Fruit fly (Drosophila melanogaster): ENCODE data around the gene CG17271.

The CG17271 gene

dm6 chr3R:20821815-20822375 lies at the start of gene CG17271, which contains the start of gene RpS20:
Gene CG17271, minus strand, starts transcription at chr3R:20821848.
Gene RpS20, plus strand, starts transcription at chr3R:20822181.
- TF ChIP-seq noc (tag; optimal IDR thresholded peaks at IDR 0.05): peak; percentile 77

- TF ChIP-seq noc (tag; optimal IDR thresholded peaks at IDR 0.05): no peak
Observed at dm6 chr3R:20870736-20871135, 49.1 kb upstream of the CG17271 start, which contains the start of gene TotA. Gene TotA, plus strand, starts transcription at chr3R:20871036.

- TF ChIP-seq noc (tag; optimal IDR thresholded peaks at IDR 0.05): no peak
Observed at dm6 chr3R:20866204-20866603, 44.6 kb upstream of the CG17271 start, which contains the start of gene KaiR1D. Gene KaiR1D, minus strand, starts transcription at chr3R:20866231.

- TF ChIP-seq noc (tag; optimal IDR thresholded peaks at IDR 0.05): no peak
Observed at dm6 chr3R:20859845-20860244, 38.2 kb upstream of the CG17271 start, which contains the start of gene Ir93a. Gene Ir93a, minus strand, starts transcription at chr3R:20859945.

- peak; percentile 18 for TF ChIP-seq noc (tag; optimal IDR thresholded peaks at IDR 0.05)
Observed at dm6 chr3R:20850395-20851039, 28.9 kb upstream of the CG17271 start, which contains the start of gene RpS30. Gene RpS30, plus strand, starts transcription at chr3R:20850516.

- no peak for TF ChIP-seq noc (tag; optimal IDR thresholded peaks at IDR 0.05)
Observed at dm6 chr3R:20846768-20847167, 25.1 kb upstream of the CG17271 start, which contains the start of gene CG15696. Gene CG15696, plus strand, starts transcription at chr3R:20847068.

- no peak for TF ChIP-seq noc (tag; optimal IDR thresholded peaks at IDR 0.05)
Observed at dm6 chr3R:20846316-20846715, 24.7 kb upstream of the CG17271 start.

- TF ChIP-seq noc (tag; optimal IDR thresholded peaks at IDR 0.05): no peak
Observed at dm6 chr3R:20845493-20845892, 23.8 kb upstream of the CG17271 start.

- no peak for TF ChIP-seq noc (tag; optimal IDR thresholded peaks at IDR 0.05)
Observed at dm6 chr3R:20841840-20842239, 20.2 kb upstream of the CG17271 start, which contains the start of gene CG15695. Gene CG15695, plus strand, starts transcription at chr3R:20842140.

dm6 chr3R:20838787-20839186 lies 17.1 kb upstream of the CG17271 start:
- TF ChIP-seq noc (tag; optimal IDR thresholded peaks at IDR 0.05): no peak

- TF ChIP-seq noc (tag; optimal IDR thresholded peaks at IDR 0.05): peak; percentile 32
Observed at dm6 chr3R:20837242-20837664, 15.6 kb upstream of the CG17271 start.

dm6 chr3R:20836257-20836856 lies 14.7 kb upstream of the CG17271 start:
- TF ChIP-seq noc (tag; optimal IDR thresholded peaks at IDR 0.05): no peak

- no peak for TF ChIP-seq noc (tag; optimal IDR thresholded peaks at IDR 0.05)
Observed at dm6 chr3R:20835531-20835930, 13.9 kb upstream of the CG17271 start.

dm6 chr3R:20834770-20835183 lies 13.1 kb upstream of the CG17271 start:
- TF ChIP-seq noc (tag; optimal IDR thresholded peaks at IDR 0.05): peak; percentile 16

dm6 chr3R:20833664-20834063 lies 12.0 kb upstream of the CG17271 start:
- TF ChIP-seq noc (tag; optimal IDR thresholded peaks at IDR 0.05): no peak

dm6 chr3R:20832689-20833524 lies 11.3 kb upstream of the CG17271 start, which contains the start of gene Synd:
Gene Synd, plus strand, starts transcription at chr3R:20832799.
- peak; percentile 62 for TF ChIP-seq noc (tag; optimal IDR thresholded peaks at IDR 0.05)

Measured in whole organism, larva.